Fruit fly (Drosophila melanogaster) whole organism, wandering third instar larva: ENCODE data around the gene PolG1.

Source experiments
- CG32264 ChIP-seq: fragments of 200-800 bp; sonication (Bioruptor generic); optimal IDR thresholded peaks from 2 replicates; lab custom pipeline; 2016; ENCODE audit warnings: missing biosample characterization, missing genetic modification characterization
- CG9705 ChIP-seq: fragments of 200-800 bp; sonication (Bioruptor generic); optimal IDR thresholded peaks from 2 replicates; lab custom pipeline; 2018; ENCODE audit warnings: missing biosample characterization, mild to moderate bottlenecking, missing genetic modification characterization
- CrebA ChIP-seq: fragments of 200-800 bp; sonication (Bioruptor generic); optimal IDR thresholded peaks from 2 replicates; lab custom pipeline; 2016; ENCODE audit warnings: missing biosample characterization, mild to moderate bottlenecking, missing genetic modification characterization, borderline replicate concordance
- Dfd ChIP-seq: fragments of >200 bp; optimal IDR thresholded peaks from 2 replicates; lab custom pipeline; 2017; ENCODE audit warnings: missing biosample characterization, missing genetic modification characterization
- Dif ChIP-seq: fragments of 200-275, 200-300 bp; sonication (Bioruptor generic); optimal IDR thresholded peaks from 2 replicates; lab custom pipeline; 2018; ENCODE audit warnings: missing biosample characterization, missing genetic modification characterization; ENCODE audit not compliant: partially characterized antibody
- GATAd ChIP-seq: sonication (Bioruptor generic); optimal IDR thresholded peaks from 2 replicates; lab custom pipeline; 2016; ENCODE audit warnings: missing biosample characterization, missing genetic modification characterization
- HLH106 ChIP-seq: fragments of 200-800 bp; optimal IDR thresholded peaks from 3 replicates; lab custom pipeline; 2019; ENCODE audit warnings: missing biosample characterization, mild to moderate bottlenecking, missing genetic modification characterization, moderate library complexity
- Hnf4 ChIP-seq: fragments of 200-800 bp; sonication (Bioruptor generic); optimal IDR thresholded peaks from 2 replicates; lab custom pipeline; 2016; ENCODE audit warnings: missing biosample characterization, mild to moderate bottlenecking, missing genetic modification characterization
- Hr78 ChIP-seq: fragments of >200 bp; optimal IDR thresholded peaks from 2 replicates; lab custom pipeline; 2017; ENCODE audit warnings: missing biosample characterization, missing genetic modification characterization
- Hr83 ChIP-seq: fragments of 200-300 bp; sonication (Bioruptor generic); optimal IDR thresholded peaks from 2 replicates; lab custom pipeline; 2016; ENCODE audit warnings: missing biosample characterization, mild to moderate bottlenecking, missing genetic modification characterization, moderate library complexity; ENCODE audit not compliant: poor library complexity, severe bottlenecking
- Mio ChIP-seq: sonication (Bioruptor generic); optimal IDR thresholded peaks from 2 replicates; lab custom pipeline; 2016; ENCODE audit warnings: missing biosample characterization, missing genetic modification characterization
- Myc ChIP-seq: fragments of >200 bp; optimal IDR thresholded peaks from 2 replicates; lab custom pipeline; 2017
- N ChIP-seq: fragments of >200 bp; optimal IDR thresholded peaks from 2 replicates; lab custom pipeline; 2018; ENCODE audit warnings: missing biosample characterization, missing external identifiers, missing genetic modification characterization
- Rel ChIP-seq, 2 experiments: fragments of 200-800 bp; sonication (Bioruptor generic) in 1 of 2; optimal IDR thresholded peaks; 2 replicates in 1 of 2; 3 replicates in 1 of 2; lab custom pipeline; 2016 to 2019; ENCODE audit warnings: mild to moderate bottlenecking in 2 of 2, missing biosample characterization in 2 of 2, missing genetic modification characterization in 2 of 2, moderate library complexity in 1 of 2
- Sp1 ChIP-seq: fragments of 200-800 bp; sonication (Bioruptor generic); optimal IDR thresholded peaks from 3 replicates; lab custom pipeline; 2019; ENCODE audit warnings: missing biosample characterization, mild to moderate bottlenecking, missing genetic modification characterization, moderate library complexity
- Vsx2 ChIP-seq: fragments of 200-300, 225-300 bp; sonication (Bioruptor generic); optimal IDR thresholded peaks from 2 replicates; lab custom pipeline; 2018; ENCODE audit warnings: missing biosample characterization, missing genetic modification characterization; ENCODE audit not compliant: partially characterized antibody
- br ChIP-seq: fragments of 200-800 bp; sonication (Bioruptor generic); optimal IDR thresholded peaks from 2 replicates; lab custom pipeline; 2016; ENCODE audit warnings: missing biosample characterization, missing genetic modification characterization
- brk ChIP-seq: fragments of 200-800 bp; sonication (Bioruptor generic); optimal IDR thresholded peaks from 2 replicates; lab custom pipeline; 2016; ENCODE audit warnings: missing biosample characterization, mild to moderate bottlenecking, missing genetic modification characterization
- dl ChIP-seq, 2 experiments: fragments of 175-275, 200-275 bp in 1 of 2; fragments of 200-275 bp in 1 of 2; sonication (Bioruptor generic); optimal IDR thresholded peaks; lab custom pipeline; 2018; ENCODE audit warnings: mild to moderate bottlenecking in 2 of 2, missing biosample characterization in 2 of 2, missing genetic modification characterization in 2 of 2, moderate library complexity in 2 of 2; ENCODE audit not compliant: partially characterized antibody in 2 of 2, insufficient read depth in 1 of 2
- dsf ChIP-seq: sonication (Bioruptor generic); optimal IDR thresholded peaks from 2 replicates; lab custom pipeline; 2016; ENCODE audit warnings: missing biosample characterization, missing genetic modification characterization, borderline replicate concordance
- foxo ChIP-seq, 2 experiments: fragments of 200-800 bp; sonication (Bioruptor generic); optimal IDR thresholded peaks; 2 replicates in 1 of 2; 3 replicates in 1 of 2; lab custom pipeline; 2016 to 2017; ENCODE audit warnings: missing biosample characterization in 2 of 2, missing genetic modification characterization in 2 of 2
- fru ChIP-seq: fragments of 200-800 bp; sonication (Bioruptor generic); optimal IDR thresholded peaks from 3 replicates; lab custom pipeline; 2016; ENCODE audit warnings: missing biosample characterization, mild to moderate bottlenecking, missing genetic modification characterization
- h ChIP-seq: fragments of 200-800 bp; sonication (Bioruptor generic); optimal IDR thresholded peaks from 3 replicates; lab custom pipeline; 2016; ENCODE audit warnings: missing biosample characterization, mild to moderate bottlenecking, missing genetic modification characterization
- jim ChIP-seq: fragments of 175-275, 200-325 bp; sonication (Bioruptor generic); optimal IDR thresholded peaks from 2 replicates; lab custom pipeline; 2016; ENCODE audit warnings: missing biosample characterization, mild to moderate bottlenecking, missing genetic modification characterization
- lola ChIP-seq: fragments of >200 bp; optimal IDR thresholded peaks from 2 replicates; lab custom pipeline; 2017; ENCODE audit warnings: missing biosample characterization, missing genetic modification characterization
- pan ChIP-seq: fragments of >200 bp; optimal IDR thresholded peaks from 2 replicates; lab custom pipeline; 2017
- psq ChIP-seq: fragments of 200-800 bp; sonication (Bioruptor generic); optimal IDR thresholded peaks from 3 replicates; lab custom pipeline; 2017; ENCODE audit warnings: missing biosample characterization, mild to moderate bottlenecking, missing genetic modification characterization, moderate library complexity
- rgr ChIP-seq: fragments of 200-800 bp; sonication (Bioruptor generic); optimal IDR thresholded peaks from 3 replicates; lab custom pipeline; 2016; ENCODE audit warnings: missing biosample characterization, mild to moderate bottlenecking, missing genetic modification characterization
- sage ChIP-seq: fragments of 200-800 bp; sonication (Bioruptor generic); optimal IDR thresholded peaks from 2 replicates; lab custom pipeline; 2016; ENCODE audit warnings: missing biosample characterization, mild to moderate bottlenecking, missing genetic modification characterization
- sv ChIP-seq: fragments of 200-800 bp; sonication (Bioruptor generic); optimal IDR thresholded peaks from 3 replicates; lab custom pipeline; 2016; ENCODE audit warnings: missing biosample characterization, missing genetic modification characterization
- tai ChIP-seq: sonication (Bioruptor generic); optimal IDR thresholded peaks from 2 replicates; lab custom pipeline; 2016; ENCODE audit warnings: missing biosample characterization, missing genetic modification characterization
- usp ChIP-seq: fragments of >200 bp; optimal IDR thresholded peaks from 2 replicates; lab custom pipeline; 2017; ENCODE audit warnings: missing biosample characterization, missing genetic modification characterization
- woc ChIP-seq: sonication (Bioruptor generic); optimal IDR thresholded peaks from 2 replicates; lab custom pipeline; 2016; ENCODE audit warnings: missing biosample characterization, mild to moderate bottlenecking, missing genetic modification characterization

The PolG1 gene

DNA sequence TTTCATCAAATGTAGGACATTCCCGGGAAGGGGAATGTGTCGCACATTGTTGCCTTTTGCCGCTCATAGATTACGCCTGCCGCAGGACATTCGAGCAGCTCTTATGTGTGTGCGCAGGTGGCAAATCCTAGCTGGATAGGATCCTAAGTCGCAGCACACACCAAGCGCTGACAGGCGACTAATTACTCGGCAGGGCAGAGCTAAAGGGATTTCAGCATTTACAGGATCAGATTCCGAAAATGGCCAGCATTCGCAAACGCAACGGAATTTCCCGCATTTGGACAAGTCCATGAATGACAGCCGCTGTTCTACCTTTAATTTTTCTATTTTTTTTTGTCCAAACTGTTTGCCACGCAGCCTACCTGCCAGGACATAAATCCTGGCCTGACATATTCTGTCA, 40.1 kb upstream of the PolG1 start:
- TF ChIP-seq usp (GFP tag; lab: Kevin White, UChicago) (no peak), rgr (GFP tag; lab: Kevin White, UChicago) (no peak), Sp1 (GFP tag; lab: Kevin White, UChicago) (no peak), sage (GFP tag; lab: Kevin White, UChicago) (no peak), CG9705 (GFP tag; lab: Kevin White, UChicago) (no peak), Hr78 (GFP tag; lab: Kevin White, UChicago) (no peak), sv (GFP tag; lab: Kevin White, UChicago) (no peak), HLH106 (tag; lab: Kevin White, UChicago) (no peak), h (GFP tag; lab: Kevin White, UChicago) (no peak), CrebA (GFP tag; lab: Kevin White, UChicago) (no peak), Mio (GFP tag; lab: Kevin White, UChicago) (no peak), Rel (GFP tag; optimal IDR thresholded peaks at IDR 0.05; lab: Kevin White, UChicago) (no peak), Rel (tag; optimal IDR thresholded peaks at IDR 0.05; lab: Kevin White, UChicago) (no peak), dsf (GFP tag; lab: Kevin White, UChicago) (no peak), psq (GFP tag; lab: Kevin White, UChicago) (no peak), br (GFP tag; lab: Kevin White, UChicago) (no peak), Vsx2 (GFP tag; lab: Kevin White, UChicago) (no peak), fru (GFP tag; lab: Kevin White, UChicago) (no peak), dl (GFP tag; optimal IDR thresholded peaks at IDR 0.05; lab: Kevin White, UChicago; ENCODE audit: insufficient read depth in 1 of 2, partially characterized antibody in 2 of 2) (no peak)

DNA sequence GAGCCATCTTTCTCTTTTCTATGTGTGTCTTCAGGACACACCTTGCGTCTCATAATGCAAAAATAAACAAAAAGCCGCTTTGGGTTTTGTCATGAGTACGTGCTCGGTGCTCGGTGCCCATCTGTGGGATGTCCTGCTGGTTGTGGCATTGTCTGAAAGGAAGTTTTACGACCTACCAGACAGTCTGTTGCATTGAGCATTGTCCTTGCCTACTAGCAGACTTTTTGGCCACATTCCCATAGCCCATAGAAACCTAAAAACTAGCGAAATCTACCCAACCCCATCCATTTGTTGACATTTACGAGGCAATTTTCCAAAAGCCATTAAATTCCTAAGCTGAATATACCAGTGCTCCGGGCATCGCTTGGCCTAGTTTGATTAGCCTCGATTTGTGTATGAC, 23.5 kb upstream of the PolG1 start:
- TF ChIP-seq Hr83 (GFP tag; lab: Kevin White, UChicago) (no peak), pan (lab: Kevin White, UChicago) (no peak), Mio (GFP tag; lab: Kevin White, UChicago) (no peak), sv (GFP tag; lab: Kevin White, UChicago) (no peak), CG9705 (GFP tag; lab: Kevin White, UChicago) (no peak), tai (no peak)

DNA sequence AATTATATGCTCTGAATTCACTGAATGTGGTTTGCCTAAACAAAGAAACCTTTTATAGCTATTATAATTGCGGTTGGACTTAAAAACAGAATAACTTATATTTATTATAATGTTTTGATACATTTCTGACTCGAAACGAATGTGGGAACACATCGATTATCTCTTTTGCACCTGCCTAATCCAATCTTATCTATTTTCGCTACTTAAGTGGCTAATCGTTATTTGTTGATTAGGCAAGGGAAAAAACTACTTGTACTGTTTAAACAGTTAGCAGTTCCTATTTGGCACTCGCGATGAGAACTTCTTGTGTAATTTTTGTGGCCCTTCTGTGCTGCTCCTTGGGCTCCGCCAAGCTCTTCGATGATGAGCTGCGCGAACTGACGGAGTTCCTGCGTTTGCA, 21.6 kb upstream of the PolG1 start, which contains the start of gene CG7968:
TSS of gene CG7968 (plus strand) at position 276 of the 400 bp plus-strand sequence.
- TF ChIP-seq HLH106 (tag; lab: Kevin White, UChicago) (no peak), sage (GFP tag; lab: Kevin White, UChicago) (no peak), dl (GFP tag; optimal IDR thresholded peaks at IDR 0.05; lab: Kevin White, UChicago; ENCODE audit: insufficient read depth in 1 of 2, partially characterized antibody in 2 of 2) (no peak), fru (GFP tag; lab: Kevin White, UChicago) (no peak), CG32264 (GFP tag; lab: Kevin White, UChicago) (no peak), Mio (GFP tag; lab: Kevin White, UChicago) (no peak), foxo (GFP tag; optimal IDR thresholded peaks at IDR 0.05; lab: Kevin White, UChicago) (no peak), brk (GFP tag; lab: Kevin White, UChicago) (no peak), CG9705 (GFP tag; lab: Kevin White, UChicago) (no peak), sv (GFP tag; lab: Kevin White, UChicago) (no peak), rgr (GFP tag; lab: Kevin White, UChicago) (no peak), N (no peak), Hr83 (GFP tag; lab: Kevin White, UChicago) (no peak), Vsx2 (GFP tag; lab: Kevin White, UChicago) (no peak), woc (GFP tag; lab: Kevin White, UChicago) (no peak), Myc (lab: Kevin White, UChicago) (no peak), lola (GFP tag; lab: Kevin White, UChicago) (no peak), GATAd (GFP tag; lab: Kevin White, UChicago) (no peak), jim (GFP tag; lab: Kevin White, UChicago) (no peak)

DNA sequence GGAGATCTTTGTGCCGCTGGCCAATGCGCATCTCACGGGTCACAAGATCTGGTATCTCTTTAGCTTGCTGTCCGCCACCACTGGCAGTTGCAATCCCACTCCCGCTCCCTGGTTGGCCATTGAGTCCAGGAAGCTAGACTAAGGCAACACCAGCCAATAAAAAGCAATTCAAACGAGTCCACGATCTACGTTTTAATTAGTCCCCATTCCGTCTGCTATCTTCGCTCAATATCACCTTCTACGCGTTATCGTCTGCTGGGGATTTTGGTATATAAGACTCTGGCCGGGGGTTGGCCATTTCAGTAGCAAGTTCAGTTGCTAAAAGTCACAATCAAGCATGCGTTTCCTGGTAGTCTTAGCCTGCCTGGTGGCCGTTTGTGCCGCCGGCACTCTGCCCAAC, 20.1 kb upstream of the PolG1 start, which contains the start of gene CG7953:
TSS of gene CG7953 (plus strand) at position 301 of the 400 bp plus-strand sequence.
- no peak for TF ChIP-seq Rel (GFP tag; optimal IDR thresholded peaks at IDR 0.05; lab: Kevin White, UChicago)
- peak; percentile 70 for TF ChIP-seq Rel (tag; optimal IDR thresholded peaks at IDR 0.05; lab: Kevin White, UChicago)
- TF ChIP-seq N = no peak
- no peak for TF ChIP-seq jim (GFP tag; lab: Kevin White, UChicago)
- no peak for TF ChIP-seq br (GFP tag; lab: Kevin White, UChicago)
- no peak for TF ChIP-seq Dfd
- TF ChIP-seq usp (GFP tag; lab: Kevin White, UChicago) = no peak
- TF ChIP-seq Hnf4 (GFP tag; lab: Kevin White, UChicago) = no peak
- TF ChIP-seq Dif (GFP tag; lab: Kevin White, UChicago) = no peak
- TF ChIP-seq sv (GFP tag; lab: Kevin White, UChicago) = no peak
- no peak for TF ChIP-seq CG32264 (GFP tag; lab: Kevin White, UChicago)
- peak; percentile 3 for TF ChIP-seq Vsx2 (GFP tag; lab: Kevin White, UChicago)
